Fruit fly (Drosophila melanogaster): Measurements from ENCODE around the gene CG15741.

- TF ChIP-seq usp (GFP tag; optimal IDR thresholded peaks at IDR 0.05) (no peak), psq (optimal IDR thresholded peaks at IDR 0.05) (no peak), EcR (GFP tag; optimal IDR thresholded peaks at IDR 0.05) (no peak), CG8478 (optimal IDR thresholded peaks at IDR 0.05) (no peak)
These were observed 1.5 kb upstream of the CG15741 start, which contains the start of gene Cyp28c1 for dm6 chrX:11839308-11839707.

Data from whole organism.